Worm (Caenorhabditis elegans) whole organism, young adult: Measurements from ENCODE around the gene R10E11.5.

ENCODE experiments used
- B0019.2 ChIP-seq: fragments of 200-800 bp; sonication (Bioruptor generic); conservative IDR thresholded peaks from 2 replicates; pipeline ENCODE4 v1.3.6; 2022; ENCODE audit warnings: missing genetic modification reagents, missing genetic modification characterization, missing compliant biosample characterization
- B0261.1 ChIP-seq: sonication (generic microtip); optimal IDR thresholded peaks from 2 replicates; lab custom pipeline; 2016; ENCODE audit warnings: mild to moderate bottlenecking, missing genetic modification characterization, moderate library complexity, missing compliant biosample characterization
- B0336.3 ChIP-seq: fragments of 200-800 bp; sonication (Bioruptor generic); IDR thresholded peaks from 2 replicates; pipeline ENCODE4 v1.3.6; 2022; ENCODE audit warnings: missing genetic modification characterization, missing compliant biosample characterization
- C06A6.2 ChIP-seq: fragments of 200-800 bp; sonication (Bioruptor generic); conservative IDR thresholded peaks from 2 replicates; pipeline ENCODE4 v1.3.6; 2022; ENCODE audit warnings: missing genetic modification characterization, missing compliant biosample characterization
- F23B12.7 ChIP-seq: sonication (generic microtip); optimal IDR thresholded peaks from 2 replicates; lab custom pipeline; 2017; ENCODE audit warnings: missing genetic modification characterization, mild to moderate bottlenecking, missing compliant biosample characterization, antibody characterized with exemption, moderate library complexity; ENCODE audit not compliant: insufficient read depth
- F33H1.4 ChIP-seq: fragments of 200-800 bp; sonication (Bioruptor generic); IDR thresholded peaks from 2 replicates; pipeline ENCODE4 v1.3.6; 2022; ENCODE audit warnings: missing genetic modification reagents, missing genetic modification characterization, missing compliant biosample characterization
- F37B4.10 ChIP-seq: fragments of 200-800 bp; sonication (Bioruptor generic); IDR thresholded peaks from 2 replicates; pipeline ENCODE4 v1.3.6; 2022; ENCODE audit warnings: missing genetic modification characterization, missing compliant biosample characterization
- T07F8.4 ChIP-seq: sonication (generic microtip); optimal IDR thresholded peaks from 2 replicates; lab custom pipeline; 2016; ENCODE audit warnings: mild to moderate bottlenecking, missing genetic modification characterization, moderate library complexity, missing compliant biosample characterization
- Y53F4B.3 ChIP-seq: fragments of 200-800 bp; sonication (Bioruptor generic); IDR thresholded peaks from 2 replicates; pipeline ENCODE4 v1.3.6; 2022; ENCODE audit warnings: missing genetic modification reagents, missing genetic modification characterization, missing compliant biosample characterization
- Y67H2A.10 ChIP-seq: fragments of 200-800 bp; sonication (Bioruptor generic); conservative IDR thresholded peaks from 2 replicates; pipeline ENCODE4 v1.3.6; 2022; ENCODE audit warnings: missing genetic modification reagents, missing genetic modification characterization, missing compliant biosample characterization
- Y79H2A.3 ChIP-seq: fragments of 200-800 bp; sonication (Bioruptor generic); conservative IDR thresholded peaks from 2 replicates; pipeline ENCODE4 v1.3.6; 2022; ENCODE audit warnings: missing genetic modification reagents, missing genetic modification characterization, missing compliant biosample characterization
- aptf-2 ChIP-seq: fragments of 200-800 bp; sonication (Bioruptor generic); conservative IDR thresholded peaks from 2 replicates; pipeline ENCODE4 v1.3.6; 2022; ENCODE audit warnings: missing genetic modification reagents, missing genetic modification characterization, missing compliant biosample characterization
- aptf-3 ChIP-seq: fragments of 200-800 bp; sonication (Bioruptor generic); IDR thresholded peaks from 2 replicates; pipeline ENCODE4 v1.3.6; 2022; ENCODE audit warnings: missing genetic modification characterization, missing compliant biosample characterization
- atf-7 ChIP-seq: sonication (generic microtip); optimal IDR thresholded peaks from 2 replicates; lab custom pipeline; 2017; ENCODE audit warnings: mild to moderate bottlenecking, missing genetic modification characterization, missing compliant biosample characterization
- athp-1 ChIP-seq: sonication (generic microtip); optimal IDR thresholded peaks from 2 replicates; lab custom pipeline; 2017; ENCODE audit warnings: mild to moderate bottlenecking, missing genetic modification characterization, missing compliant biosample characterization
- attf-3 ChIP-seq: fragments of 200-800 bp; sonication (Bioruptor generic); conservative IDR thresholded peaks from 2 replicates; pipeline ENCODE4 v1.3.6; 2022; ENCODE audit warnings: missing genetic modification reagents, missing genetic modification characterization, missing compliant biosample characterization
- attf-5 ChIP-seq: fragments of 200-800 bp; sonication (Bioruptor generic); optimal IDR thresholded peaks from 2 replicates; lab custom pipeline; 2018; ENCODE audit warnings: mild to moderate bottlenecking, missing genetic modification characterization, missing compliant biosample characterization
- bed-1 ChIP-seq: fragments of 200-800 bp; sonication (Bioruptor generic); IDR thresholded peaks from 2 replicates; pipeline ENCODE4 v1.3.6; 2022; ENCODE audit warnings: missing genetic modification reagents, missing genetic modification characterization, missing compliant biosample characterization
- cebp-1 ChIP-seq, 2 experiments: fragments of 200-800 bp in 1 of 2; sonication (Bioruptor generic) in 1 of 2; sonication (generic microtip) in 1 of 2; IDR thresholded peaks in 1 of 2; optimal IDR thresholded peaks in 1 of 2; 2 replicates each; pipeline versions ENCODE4 v1.3.6 to Lab custom; 2017 to 2022; ENCODE audit warnings: missing compliant biosample characterization in 2 of 2, missing genetic modification characterization in 2 of 2, mild to moderate bottlenecking in 1 of 2, missing genetic modification reagents in 1 of 2, moderate library complexity in 1 of 2
- cebp-2 ChIP-seq: fragments of 200-800 bp; sonication (Bioruptor generic); IDR thresholded peaks from 2 replicates; pipeline ENCODE4 v1.3.6; 2022; ENCODE audit warnings: missing genetic modification characterization, missing compliant biosample characterization
- dpff-1 ChIP-seq: sonication (generic microtip); optimal IDR thresholded peaks from 2 replicates; lab custom pipeline; 2017; ENCODE audit warnings: mild to moderate bottlenecking, missing genetic modification characterization, missing compliant biosample characterization
- efl-1 ChIP-seq: fragments of 150-350 bp; optimal IDR thresholded peaks from 2 replicates; lab custom pipeline; 2014; ENCODE audit warnings: missing biosample characterization, missing genetic modification reagents, missing genetic modification characterization
- egl-44 ChIP-seq: fragments of 200-800 bp; sonication (Bioruptor generic); IDR thresholded peaks from 2 replicates; pipeline ENCODE4 v1.3.6; 2022; ENCODE audit warnings: missing genetic modification reagents, missing genetic modification characterization, missing compliant biosample characterization
- ekl-4 ChIP-seq: fragments of 200-800 bp; sonication (Bioruptor generic); IDR thresholded peaks from 2 replicates; pipeline ENCODE4 v1.3.6; 2022; ENCODE audit warnings: missing genetic modification reagents, missing genetic modification characterization, missing compliant biosample characterization
- him-1 ChIP-seq: sonication (generic microtip); optimal IDR thresholded peaks from 2 replicates; lab custom pipeline; 2016; ENCODE audit warnings: missing genotype, missing genetic modification reagents, missing genetic modification characterization, missing compliant biosample characterization
- hlh-12 ChIP-seq: sonication (generic microtip); optimal IDR thresholded peaks from 2 replicates; lab custom pipeline; 2016; ENCODE audit warnings: missing genetic modification characterization, missing compliant biosample characterization
- hlh-26 ChIP-seq: fragments of 200-800 bp; sonication (Bioruptor generic); conservative IDR thresholded peaks from 2 replicates; pipeline ENCODE4 v1.3.6; 2022; ENCODE audit warnings: missing genetic modification reagents, missing genetic modification characterization, missing compliant biosample characterization
- hmg-1.2 ChIP-seq: fragments of 200-800 bp; sonication (Bioruptor generic); IDR thresholded peaks from 2 replicates; pipeline ENCODE4 v1.3.6; 2022; ENCODE audit warnings: missing genetic modification reagents, missing genetic modification characterization, missing compliant biosample characterization
- hrde-1 ChIP-seq: sonication (generic microtip); optimal IDR thresholded peaks from 2 replicates; lab custom pipeline; 2016; ENCODE audit warnings: missing genetic modification characterization, mild to moderate bottlenecking, missing compliant biosample characterization, moderate library complexity, missing genotype, missing genetic modification reagents, borderline replicate concordance
- lag-1 ChIP-seq: fragments of 200-800 bp; sonication (Bioruptor generic); IDR thresholded peaks from 2 replicates; pipeline ENCODE4 v1.3.6; 2022; ENCODE audit warnings: missing genetic modification reagents, missing genetic modification characterization, missing compliant biosample characterization
- lin-26 ChIP-seq: fragments of 200-800 bp; sonication (Bioruptor generic); IDR thresholded peaks from 2 replicates; pipeline ENCODE4 v1.3.6; 2022; ENCODE audit warnings: missing genetic modification reagents, missing genetic modification characterization, missing compliant biosample characterization
- lin-40 ChIP-seq: sonication (generic microtip); optimal IDR thresholded peaks from 2 replicates; lab custom pipeline; 2016; ENCODE audit warnings: missing genetic modification characterization, mild to moderate bottlenecking, missing compliant biosample characterization, missing genotype, missing genetic modification reagents
- lin-54 ChIP-seq: fragments of 200-800 bp; sonication (Bioruptor generic); optimal IDR thresholded peaks from 2 replicates; lab custom pipeline; 2018; ENCODE audit warnings: mild to moderate bottlenecking, missing genetic modification characterization, missing compliant biosample characterization
- lsy-27 ChIP-seq: sonication (generic microtip); optimal IDR thresholded peaks from 2 replicates; lab custom pipeline; 2017; ENCODE audit warnings: missing genetic modification characterization, mild to moderate bottlenecking, missing compliant biosample characterization, antibody characterized with exemption, missing genotype, borderline replicate concordance; ENCODE audit not compliant: insufficient read depth
- madf-3 ChIP-seq: fragments of 200-800 bp; sonication (Bioruptor generic); IDR thresholded peaks from 2 replicates; pipeline ENCODE4 v1.3.6; 2022; ENCODE audit warnings: missing genetic modification reagents, missing genetic modification characterization, missing compliant biosample characterization
- mel-28 ChIP-seq: sonication (generic microtip); optimal IDR thresholded peaks from 2 replicates; lab custom pipeline; 2016; ENCODE audit warnings: borderline replicate concordance, mild to moderate bottlenecking, missing genetic modification characterization, missing compliant biosample characterization
- mxl-1 ChIP-seq: sonication (generic microtip); optimal IDR thresholded peaks from 2 replicates; lab custom pipeline; 2016; ENCODE audit warnings: missing genetic modification characterization, missing compliant biosample characterization
- nfya-2 ChIP-seq: fragments of 200-800 bp; sonication (Bioruptor generic); IDR thresholded peaks from 2 replicates; pipeline ENCODE4 v1.3.6; 2022; ENCODE audit warnings: missing genetic modification reagents, missing genetic modification characterization, missing compliant biosample characterization
- nfyb-1 ChIP-seq: fragments of 200-800 bp; sonication (Bioruptor generic); IDR thresholded peaks from 2 replicates; pipeline ENCODE4 v1.3.6; 2022; ENCODE audit warnings: missing genetic modification reagents, missing genetic modification characterization, missing compliant biosample characterization
- nhr-90 ChIP-seq: sonication (generic microtip); optimal IDR thresholded peaks from 2 replicates; lab custom pipeline; 2016; ENCODE audit warnings: missing genotype, mild to moderate bottlenecking, missing genetic modification characterization, missing compliant biosample characterization
- sea-2 ChIP-seq: fragments of 200-800 bp; sonication (Bioruptor generic); IDR thresholded peaks from 2 replicates; pipeline ENCODE4 v1.3.6; 2022; ENCODE audit warnings: missing genetic modification characterization, missing compliant biosample characterization
- snpc-3.4 ChIP-seq: sonication (generic microtip); optimal IDR thresholded peaks from 2 replicates; lab custom pipeline; 2017; ENCODE audit warnings: missing genetic modification characterization, mild to moderate bottlenecking, missing compliant biosample characterization, antibody characterized with exemption, moderate library complexity, missing genotype, missing genetic modification reagents
- sptf-2 ChIP-seq: fragments of 200-800 bp; sonication (Bioruptor generic); optimal IDR thresholded peaks from 2 replicates; lab custom pipeline; 2018; ENCODE audit warnings: mild to moderate bottlenecking, missing genetic modification characterization, missing compliant biosample characterization
- unc-130 ChIP-seq: sonication (generic microtip); optimal IDR thresholded peaks from 2 replicates; lab custom pipeline; 2016; ENCODE audit warnings: missing genetic modification reagents, missing genetic modification characterization, missing compliant biosample characterization
- xnd-1 ChIP-seq: sonication (generic microtip); optimal IDR thresholded peaks from 2 replicates; lab custom pipeline; 2016; ENCODE audit warnings: missing genotype, missing genetic modification reagents, missing genetic modification characterization, missing compliant biosample characterization
- zfh-2 ChIP-seq: fragments of 200-800 bp; sonication (Bioruptor generic); conservative IDR thresholded peaks from 2 replicates; pipeline ENCODE4 v1.3.6; 2022; ENCODE audit warnings: missing genetic modification reagents, missing genetic modification characterization, missing compliant biosample characterization
- ztf-28 ChIP-seq: fragments of 200-800 bp; sonication (Bioruptor generic); IDR thresholded peaks from 2 replicates; pipeline ENCODE4 v1.3.6; 2022; ENCODE audit warnings: missing genetic modification reagents, missing genetic modification characterization, missing compliant biosample characterization
- ztf-3 ChIP-seq: fragments of 200-800 bp; sonication (Bioruptor generic); optimal IDR thresholded peaks from 2 replicates; lab custom pipeline; 2018; ENCODE audit warnings: mild to moderate bottlenecking, missing genetic modification characterization, missing compliant biosample characterization
- ztf-6 ChIP-seq: fragments of 200-800 bp; sonication (Bioruptor generic); IDR thresholded peaks from 2 replicates; pipeline ENCODE4 v1.3.6; 2022; ENCODE audit warnings: missing genetic modification reagents, missing genetic modification characterization, missing compliant biosample characterization

The R10E11.5 gene

ce11 chrIII:9746665-9747064 is 42.8 kb downstream of the R10E11.5 start (continued):
- TF ChIP-seq T07F8.4 (tag; lab: Kevin White, UChicago), result no peak
- no peak for TF ChIP-seq cebp-2 (GFP tag; lab: Robert Waterston, UW)
- no peak for TF ChIP-seq sptf-2
- no peak for TF ChIP-seq ztf-3 (GFP tag; lab: Kevin White, UChicago)
- TF ChIP-seq him-1 (tag; lab: Kevin White, UChicago), result no peak
- no peak for TF ChIP-seq F37B4.10 (GFP tag; lab: Robert Waterston, UW)
- peak; percentile 22 for TF ChIP-seq snpc-3.4 (tag; lab: Kevin White, UChicago)
- TF ChIP-seq dpff-1 (tag; lab: Kevin White, UChicago), result no peak
- TF ChIP-seq athp-1, result no peak
- peak; percentile 79; the same call in 1 of the 2 replicates for TF ChIP-seq madf-3 (GFP tag; lab: Robert Waterston, UW)
- no peak for TF ChIP-seq bed-1 (GFP tag; lab: Robert Waterston, UW)
- peak; percentile 37 for TF ChIP-seq lin-54 (GFP tag; lab: Kevin White, UChicago)
- TF ChIP-seq B0261.1 (tag; lab: Kevin White, UChicago), result no peak
- TF ChIP-seq Y53F4B.3 (GFP tag; lab: Robert Waterston, UW), result no peak
- no peak for TF ChIP-seq Y79H2A.3 (GFP tag; lab: Robert Waterston, UW)
- peak; percentile 72 for TF ChIP-seq F33H1.4
- TF ChIP-seq hlh-12, result no peak
- TF ChIP-seq lin-26 (GFP tag; lab: Robert Waterston, UW), result no peak
- TF ChIP-seq ztf-6 (GFP tag; lab: Robert Waterston, UW), result no peak
- no peak for TF ChIP-seq attf-5 (GFP tag; lab: Kevin White, UChicago)
- TF ChIP-seq aptf-3 (GFP tag; lab: Robert Waterston, UW), result no peak
- no peak for TF ChIP-seq attf-3 (GFP tag; lab: Robert Waterston, UW)
- no peak for TF ChIP-seq hlh-26 (GFP tag; lab: Robert Waterston, UW)
- no peak for TF ChIP-seq C06A6.2
- TF ChIP-seq mxl-1 (tag; lab: Kevin White, UChicago), result no peak
- no peak for TF ChIP-seq atf-7 (tag; lab: Kevin White, UChicago)
- TF ChIP-seq Y67H2A.10 (GFP tag; lab: Robert Waterston, UW), result no peak
- peak; percentile 75 for TF ChIP-seq hmg-1.2
- no peak for TF ChIP-seq zfh-2 (GFP tag; lab: Robert Waterston, UW)
- TF ChIP-seq hrde-1 (tag; lab: Kevin White, UChicago), result no peak
- TF ChIP-seq F23B12.7, result peak; percentile 58
- TF ChIP-seq efl-1 (GFP tag; lab: Kevin White, UChicago), result peak; percentile 85
- TF ChIP-seq egl-44 (GFP tag; lab: Robert Waterston, UW), result no peak
- TF ChIP-seq aptf-2 (GFP tag; lab: Robert Waterston, UW), result no peak
- TF ChIP-seq ztf-28 (GFP tag; lab: Robert Waterston, UW), result no peak
- no peak for TF ChIP-seq lin-40
- TF ChIP-seq nfyb-1, result no peak
- no peak for TF ChIP-seq nfya-2 (GFP tag; lab: Robert Waterston, UW)
- peak; percentile 46 for TF ChIP-seq unc-130
- TF ChIP-seq lsy-27 (tag; lab: Kevin White, UChicago), result no peak
- TF ChIP-seq B0336.3 (GFP tag; lab: Robert Waterston, UW), result no peak
- TF ChIP-seq cebp-1 (GFP tag; IDR thresholded peaks at IDR 0.05; lab: Robert Waterston, UW), result no peak
- no peak for TF ChIP-seq cebp-1 (tag; optimal IDR thresholded peaks at IDR 0.05; lab: Kevin White, UChicago)
- no peak for TF ChIP-seq ekl-4 (GFP tag; lab: Robert Waterston, UW)
- TF ChIP-seq xnd-1 (tag; lab: Kevin White, UChicago), result peak; percentile 71
- no peak for TF ChIP-seq lag-1 (GFP tag; lab: Robert Waterston, UW)
- no peak for TF ChIP-seq sea-2 (GFP tag; lab: Robert Waterston, UW)
- TF ChIP-seq B0019.2, result no peak
- TF ChIP-seq mel-28 (tag; lab: Kevin White, UChicago), result no peak
- no peak for TF ChIP-seq nhr-90 (tag; lab: Kevin White, UChicago)
